Fruit fly (Drosophila melanogaster) whole organism, adult: ENCODE results near the gene CG4074.

Experiments used
- CG11617 ChIP-seq: fragments of 200-800 bp; sonication (Bioruptor generic); optimal IDR thresholded peaks from 2 replicates; lab custom pipeline; 2017; ENCODE audit warnings: mild to moderate bottlenecking, missing biosample characterization, missing genetic modification reagents, missing genetic modification characterization
- CG12768 ChIP-seq: fragments of 200-800 bp; sonication (Bioruptor generic); optimal IDR thresholded peaks from 2 replicates; lab custom pipeline; 2017; ENCODE audit warnings: missing biosample characterization, missing genetic modification characterization, mild to moderate bottlenecking, moderate library complexity, missing genetic modification reagents
- CG14711 ChIP-seq: fragments of 200-800 bp; sonication (Bioruptor generic); optimal IDR thresholded peaks from 2 replicates; lab custom pipeline; 2018; ENCODE audit warnings: missing biosample characterization, mild to moderate bottlenecking, missing genetic modification characterization, moderate library complexity
- CG1620 ChIP-seq: fragments of 200-800 bp; sonication (Bioruptor generic); optimal IDR thresholded peaks from 2 replicates; lab custom pipeline; 2016; ENCODE audit warnings: missing biosample characterization, missing genetic modification characterization
- CG33017 ChIP-seq: fragments of 200-800 bp; sonication (Bioruptor generic); optimal IDR thresholded peaks from 2 replicates; lab custom pipeline; 2018; ENCODE audit warnings: missing biosample characterization, mild to moderate bottlenecking, missing genetic modification characterization, moderate library complexity
- CG5204 ChIP-seq: fragments of 200-800 bp; sonication (Bioruptor generic); optimal IDR thresholded peaks from 2 replicates; lab custom pipeline; 2016; ENCODE audit warnings: missing biosample characterization, missing genetic modification characterization
- CG7045 ChIP-seq: fragments of 200-800 bp; sonication (Bioruptor generic); optimal IDR thresholded peaks from 2 replicates; lab custom pipeline; 2017; ENCODE audit warnings: missing biosample characterization, mild to moderate bottlenecking, missing genetic modification characterization
- CG7101 ChIP-seq: fragments of 200-800 bp; sonication (Bioruptor generic); optimal IDR thresholded peaks from 2 replicates; lab custom pipeline; 2018; ENCODE audit warnings: missing biosample characterization, mild to moderate bottlenecking, missing genetic modification characterization, moderate library complexity
- Clk ChIP-seq: fragments of 200-800 bp; sonication (Bioruptor generic); optimal IDR thresholded peaks from 2 replicates; lab custom pipeline; 2017; ENCODE audit warnings: missing biosample characterization, missing genetic modification characterization
- Crg-1 ChIP-seq: fragments of 200-800 bp; sonication (Bioruptor generic); optimal IDR thresholded peaks from 2 replicates; lab custom pipeline; 2016; ENCODE audit warnings: missing biosample characterization, missing genetic modification characterization
- Hr96 ChIP-seq: fragments of 200-800 bp; sonication (Bioruptor generic); optimal IDR thresholded peaks from 2 replicates; lab custom pipeline; 2016; ENCODE audit warnings: missing biosample characterization, missing genetic modification characterization
- Mnt ChIP-seq: fragments of 200-800 bp; sonication (Bioruptor generic); optimal IDR thresholded peaks from 2 replicates; lab custom pipeline; 2016; ENCODE audit warnings: missing biosample characterization, mild to moderate bottlenecking, missing genetic modification characterization
- bab1 ChIP-seq: fragments of 200-800 bp; sonication (Bioruptor generic); optimal IDR thresholded peaks from 3 replicates; lab custom pipeline; 2019; ENCODE audit warnings: missing biosample characterization, mild to moderate bottlenecking, missing genetic modification characterization, moderate library complexity
- cic ChIP-seq: fragments of 200-800 bp; sonication (Bioruptor generic); optimal IDR thresholded peaks from 2 replicates; lab custom pipeline; 2017; ENCODE audit warnings: missing biosample characterization, mild to moderate bottlenecking, missing genetic modification characterization, moderate library complexity
- cnc ChIP-seq, 2 experiments: fragments of >200 bp; optimal IDR thresholded peaks; 2 replicates each; lab custom pipeline; 2017
- kay ChIP-seq: fragments of 200-800 bp; sonication (Bioruptor generic); peaks from one replicate; lab custom pipeline; 2016; ENCODE audit warnings: missing biosample characterization, missing genetic modification characterization, borderline replicate concordance
- ovo ChIP-seq: fragments of 200-800 bp; sonication (Bioruptor generic); optimal IDR thresholded peaks from 2 replicates; lab custom pipeline; 2016; ENCODE audit warnings: missing biosample characterization, missing genetic modification characterization
- pad ChIP-seq: fragments of 200-800 bp; sonication (Bioruptor generic); optimal IDR thresholded peaks from 3 replicates; lab custom pipeline; 2017; ENCODE audit warnings: missing biosample characterization, missing genetic modification characterization, mild to moderate bottlenecking, moderate library complexity, missing genetic modification reagents
- tj ChIP-seq: fragments of 200-800 bp; sonication (Bioruptor generic); optimal IDR thresholded peaks from 3 replicates; lab custom pipeline; 2017; ENCODE audit warnings: missing biosample characterization, mild to moderate bottlenecking, missing genetic modification characterization, moderate library complexity
- toe ChIP-seq: fragments of 200-800 bp; sonication (Bioruptor generic); optimal IDR thresholded peaks from 2 replicates; lab custom pipeline; 2016; ENCODE audit warnings: missing biosample characterization, missing genetic modification characterization

CG4074 gene

DNA sequence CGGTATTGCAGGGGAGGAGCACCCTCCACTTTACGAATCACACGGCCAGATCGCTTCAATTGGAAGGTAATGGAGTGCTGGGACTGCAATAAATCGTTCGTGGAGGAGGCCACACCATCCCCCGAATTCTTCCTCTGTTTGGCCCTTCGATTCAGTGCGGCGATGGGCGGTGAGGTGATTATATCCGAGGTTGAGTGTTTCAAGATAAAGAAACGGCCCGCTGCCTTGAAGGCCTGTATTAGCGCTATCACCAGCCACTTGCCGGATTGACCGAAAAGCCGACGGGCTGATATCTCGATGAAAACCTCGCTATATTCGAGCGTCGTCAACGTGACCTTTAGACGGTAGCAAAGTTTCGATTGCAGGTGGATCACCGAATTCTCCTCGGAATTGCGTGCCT lies 8.2 kb upstream of the CG4074 start:
- TF ChIP-seq toe (GFP tag; lab: Kevin White, UChicago) (no peak), cnc (optimal IDR thresholded peaks at IDR 0.05; lab: Kevin White, UChicago) (no peak), CG11617 (GFP tag; lab: Kevin White, UChicago) (no peak), tj (GFP tag; lab: Kevin White, UChicago) (no peak), kay (GFP tag; lab: Kevin White, UChicago) (no peak), CG7045 (GFP tag; lab: Kevin White, UChicago) (no peak), Crg-1 (GFP tag; lab: Kevin White, UChicago) (no peak), Hr96 (GFP tag; lab: Kevin White, UChicago) (no peak), Mnt (GFP tag; lab: Kevin White, UChicago) (no peak), Clk (no peak), cic (GFP tag; lab: Kevin White, UChicago) (no peak), ovo (no peak), pad (GFP tag; lab: Kevin White, UChicago) (no peak), CG5204 (GFP tag; lab: Kevin White, UChicago) (no peak), bab1 (GFP tag; lab: Kevin White, UChicago) (no peak), CG1620 (GFP tag; lab: Kevin White, UChicago) (no peak), CG14711 (no peak), CG33017 (tag; lab: Kevin White, UChicago) (no peak), CG12768 (GFP tag; lab: Kevin White, UChicago) (no peak)

DNA sequence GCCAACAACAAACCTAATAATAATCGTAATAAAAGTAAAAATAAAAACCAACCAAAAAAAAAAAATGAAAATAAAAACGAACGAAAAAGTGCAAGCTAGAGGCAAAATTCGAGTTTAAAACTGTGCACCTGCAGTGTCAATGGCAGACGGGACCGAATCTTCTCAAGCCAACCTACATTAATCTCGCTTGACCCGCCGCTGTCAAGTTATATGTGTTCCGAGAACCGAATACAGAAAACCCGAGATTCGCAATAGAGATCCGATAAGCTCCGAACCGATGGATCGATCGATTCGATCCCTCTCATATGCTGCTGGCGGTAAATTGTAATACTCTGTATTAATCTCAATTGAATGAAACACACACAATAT lies 3.3 kb upstream of the CG4074 start:
- TF ChIP-seq CG11617 (GFP tag; lab: Kevin White, UChicago) (no peak), Clk (no peak), CG5204 (GFP tag; lab: Kevin White, UChicago) (no peak)

dm6 chr3L:20771891-20772646 lies 2.8 kb upstream of the CG4074 start:
- peak; percentile 31 for TF ChIP-seq Clk
- peak; percentile 50 for TF ChIP-seq CG12768 (GFP tag; lab: Kevin White, UChicago)
- peak; percentile 90 for TF ChIP-seq kay (GFP tag; lab: Kevin White, UChicago)
- peak; percentile 47 for TF ChIP-seq CG11617 (GFP tag; lab: Kevin White, UChicago)
- TF ChIP-seq CG5204 (GFP tag; lab: Kevin White, UChicago), result no peak
- TF ChIP-seq Hr96 (GFP tag; lab: Kevin White, UChicago), result no peak
- TF ChIP-seq CG7101 (tag; lab: Kevin White, UChicago), result peak; percentile 70
- TF ChIP-seq CG1620 (GFP tag; lab: Kevin White, UChicago), result peak; percentile 39
- peak; percentile 85 for TF ChIP-seq bab1 (GFP tag; lab: Kevin White, UChicago)
- TF ChIP-seq cic (GFP tag; lab: Kevin White, UChicago), result no peak
- TF ChIP-seq tj (GFP tag; lab: Kevin White, UChicago), result no peak
- no peak for TF ChIP-seq pad (GFP tag; lab: Kevin White, UChicago)
- peak; percentile 65 for TF ChIP-seq CG7045 (GFP tag; lab: Kevin White, UChicago)
- no peak for TF ChIP-seq toe (GFP tag; lab: Kevin White, UChicago)
- peak; percentile 30 for TF ChIP-seq Crg-1 (GFP tag; lab: Kevin White, UChicago)
- peak; percentile 58 for TF ChIP-seq CG14711
- no peak for TF ChIP-seq ovo
- no peak for TF ChIP-seq cnc (optimal IDR thresholded peaks at IDR 0.05; lab: Kevin White, UChicago)
- peak; percentile 65 for TF ChIP-seq CG33017 (tag; lab: Kevin White, UChicago)
- peak; percentile 22 for TF ChIP-seq Mnt (GFP tag; lab: Kevin White, UChicago)

- peak; percentile 77 for TF ChIP-seq Mnt (GFP tag; lab: Kevin White, UChicago)
- peak; percentile 2 for TF ChIP-seq tj (GFP tag; lab: Kevin White, UChicago)
- TF ChIP-seq toe (GFP tag; lab: Kevin White, UChicago), result peak; percentile 63
- peak; percentile 9 for TF ChIP-seq CG7101 (tag; lab: Kevin White, UChicago)
- TF ChIP-seq Crg-1 (GFP tag; lab: Kevin White, UChicago), result peak; percentile 28
- no peak for TF ChIP-seq cic (GFP tag; lab: Kevin White, UChicago)
- TF ChIP-seq CG1620 (GFP tag; lab: Kevin White, UChicago), result peak; percentile 13
- peak; percentile 66 for TF ChIP-seq kay (GFP tag; lab: Kevin White, UChicago)
- TF ChIP-seq CG33017 (tag; lab: Kevin White, UChicago), result no peak
Measured at dm6 chr3L:20771001-20771890, 1.9 kb upstream of the CG4074 start, which contains the start of the genes CG4042 and Pitslre. Gene CG4042 (minus strand): TSS chr3L:20771507. Gene Pitslre (plus strand): TSS chr3L:20771528.

- TF ChIP-seq CG12768 (GFP tag; lab: Kevin White, UChicago) (no peak), tj (GFP tag; lab: Kevin White, UChicago) (no peak), kay (GFP tag; lab: Kevin White, UChicago) (no peak), Crg-1 (GFP tag; lab: Kevin White, UChicago) (no peak), Hr96 (GFP tag; lab: Kevin White, UChicago) (no peak), CG7045 (GFP tag; lab: Kevin White, UChicago) (no peak), cnc (optimal IDR thresholded peaks at IDR 0.05; lab: Kevin White, UChicago) (no peak), pad (GFP tag; lab: Kevin White, UChicago) (no peak), bab1 (GFP tag; lab: Kevin White, UChicago) (no peak)
Measured at dm6 chr3L:20767227-20767626, 2.1 kb downstream of the CG4074 start.
